Worm (Caenorhabditis elegans) whole organism, L4/young adult: ENCODE measurements around the gene ttbk-3.

Experiments
- W03F9.2 ChIP-seq: fragments of 150-350 bp; optimal IDR thresholded peaks from 2 replicates; lab custom pipeline; 2014; ENCODE audit warnings: missing biosample characterization, missing genetic modification characterization
- dao-5 ChIP-seq: sonication (generic microtip); optimal IDR thresholded peaks from 2 replicates; lab custom pipeline; 2016; ENCODE audit warnings: missing genotype, missing genetic modification characterization, moderate library complexity, missing compliant biosample characterization

DNA sequence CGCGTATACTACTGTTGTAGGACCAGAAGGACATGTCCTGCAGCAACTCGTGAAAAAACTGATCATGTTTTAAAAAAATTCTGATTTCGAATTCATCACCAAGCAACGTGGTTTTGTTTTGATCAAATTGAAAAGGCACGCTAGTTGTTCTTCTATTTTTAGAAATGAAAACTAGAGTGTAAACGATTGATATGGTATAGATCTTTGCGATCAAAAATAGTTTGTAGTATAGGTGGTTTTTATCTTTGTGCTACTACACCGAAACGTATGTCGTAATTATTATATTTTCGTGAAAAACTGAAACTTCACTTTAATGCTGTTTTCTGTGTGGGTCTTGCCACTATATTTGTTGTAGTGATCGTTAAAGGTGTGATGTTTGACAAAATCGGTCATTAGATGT is 22.9 kb downstream of the ttbk-3 start:
- no peak for TF ChIP-seq dao-5 (tag; lab: Kevin White, UChicago)
- no peak for TF ChIP-seq W03F9.2
